Fruit fly (Drosophila melanogaster) whole organism, embryonic: ENCODE measurements around the gene Fmr1.

ENCODE experiments used
- CG10274 ChIP-seq: fragments of 200-800 bp; sonication (Bioruptor generic); optimal IDR thresholded peaks from 3 replicates; lab custom pipeline; 2017; ENCODE audit warnings: missing biosample characterization, mild to moderate bottlenecking, missing genetic modification characterization
- CG11247 ChIP-seq: fragments of 200-800 bp; sonication (Bioruptor generic); IDR thresholded peaks from 2 replicates; pipeline ENCODE4 v1.3.6; 2022; ENCODE audit warnings: missing biosample characterization, missing genetic modification characterization
- CG12769 ChIP-seq: fragments of 200-800 bp; sonication (Bioruptor generic); optimal IDR thresholded peaks from 2 replicates; lab custom pipeline; 2019; ENCODE audit warnings: missing biosample characterization, mild to moderate bottlenecking, missing genetic modification characterization, moderate library complexity
- CG13287 ChIP-seq: fragments of 200-800 bp; sonication (Bioruptor generic); IDR thresholded peaks from 2 replicates; pipeline ENCODE4 v1.3.6; 2022; ENCODE audit warnings: missing biosample characterization, missing genetic modification characterization; ENCODE audit not compliant: partially characterized antibody
- CG13624 ChIP-seq: fragments of 200-800 bp; sonication (Bioruptor generic); optimal IDR thresholded peaks from 2 replicates; lab custom pipeline; 2016; ENCODE audit warnings: missing biosample characterization, missing genetic modification characterization
- CG14441 ChIP-seq: fragments of 200-800 bp; sonication (Bioruptor generic); IDR thresholded peaks from 2 replicates; pipeline ENCODE4 v1.3.6; 2022; ENCODE audit warnings: missing biosample characterization, missing genetic modification characterization
- CG15073 ChIP-seq: fragments of 200-800 bp; sonication (Bioruptor generic); optimal IDR thresholded peaks from 2 replicates; lab custom pipeline; 2016; ENCODE audit warnings: missing biosample characterization, missing genetic modification characterization
- CG17912 ChIP-seq: fragments of 200-800 bp; sonication (Bioruptor generic); optimal IDR thresholded peaks from 2 replicates; lab custom pipeline; 2018; ENCODE audit warnings: missing biosample characterization, mild to moderate bottlenecking, missing genetic modification characterization
- CG2202 ChIP-seq: fragments of 200-800 bp; sonication (Bioruptor generic); optimal IDR thresholded peaks from 2 replicates; lab custom pipeline; 2018; ENCODE audit warnings: missing biosample characterization, mild to moderate bottlenecking, missing genetic modification characterization
- CG30403 ChIP-seq: fragments of 200-800 bp; sonication (Bioruptor generic); optimal IDR thresholded peaks from 3 replicates; lab custom pipeline; 2016; ENCODE audit warnings: missing biosample characterization, missing genetic modification characterization
- CG31365 ChIP-seq: fragments of 200-800 bp; sonication (Bioruptor generic); optimal IDR thresholded peaks from 2 replicates; lab custom pipeline; 2018; ENCODE audit warnings: missing biosample characterization, mild to moderate bottlenecking, missing genetic modification characterization
- CG33557 ChIP-seq: fragments of 200-800 bp; sonication (Bioruptor generic); optimal IDR thresholded peaks from 2 replicates; lab custom pipeline; 2019; ENCODE audit warnings: missing biosample characterization, mild to moderate bottlenecking, missing genetic modification characterization, moderate library complexity
- CG34224 ChIP-seq: fragments of 200-800 bp; sonication (Bioruptor generic); IDR thresholded peaks from 3 replicates; pipeline ENCODE4 v1.3.6; 2022; ENCODE audit warnings: missing biosample characterization, missing genetic modification characterization; ENCODE audit not compliant: partially characterized antibody
- CG34376 ChIP-seq: fragments of 200-800 bp; sonication (Bioruptor generic); optimal IDR thresholded peaks from 2 replicates; lab custom pipeline; 2018; ENCODE audit warnings: missing biosample characterization, mild to moderate bottlenecking, missing genetic modification characterization
- CG6854 ChIP-seq: fragments of 200-800 bp; sonication (Bioruptor generic); optimal IDR thresholded peaks from 3 replicates; lab custom pipeline; 2017; ENCODE audit warnings: missing biosample characterization, mild to moderate bottlenecking, missing genetic modification characterization
- CG7372 ChIP-seq: fragments of 200-800 bp; sonication (Bioruptor generic); IDR thresholded peaks from 2 replicates; pipeline ENCODE4 v1.3.6; 2022; ENCODE audit warnings: missing biosample characterization, missing genetic modification characterization
- CG7839 ChIP-seq: fragments of 200-800 bp; sonication (Bioruptor generic); optimal IDR thresholded peaks from 3 replicates; lab custom pipeline; 2018; ENCODE audit warnings: missing biosample characterization, mild to moderate bottlenecking, missing genetic modification characterization, moderate library complexity
- CG9727 ChIP-seq: fragments of 200-800 bp; sonication (Bioruptor generic); optimal IDR thresholded peaks from 3 replicates; lab custom pipeline; 2017; ENCODE audit warnings: missing biosample characterization, mild to moderate bottlenecking, missing genetic modification characterization
- CG9876 ChIP-seq: fragments of 200-800 bp; sonication (Bioruptor generic); optimal IDR thresholded peaks from 2 replicates; lab custom pipeline; 2016; ENCODE audit warnings: missing biosample characterization, missing genetic modification characterization
- Deaf1 ChIP-seq: fragments of 200-800 bp; optimal IDR thresholded peaks from 3 replicates; lab custom pipeline; 2019; ENCODE audit warnings: missing biosample characterization, mild to moderate bottlenecking, missing genetic modification characterization, moderate library complexity
- Dll ChIP-seq: fragments of 200-800 bp; sonication (Bioruptor generic); IDR thresholded peaks from 4 replicates; pipeline ENCODE4 v1.3.6; 2022; ENCODE audit warnings: missing biosample characterization, missing genetic modification characterization; ENCODE audit not compliant: partially characterized antibody
- ERR ChIP-seq: fragments of 200-800 bp; sonication (Bioruptor generic); optimal IDR thresholded peaks from 2 replicates; lab custom pipeline; 2016; ENCODE audit warnings: missing biosample characterization, missing genetic modification characterization
- Ets97D ChIP-seq: fragments of 200-800 bp; sonication (Bioruptor generic); optimal IDR thresholded peaks from 3 replicates; lab custom pipeline; 2016; ENCODE audit warnings: missing biosample characterization, missing genetic modification characterization
- Gsc ChIP-seq: fragments of 200-800 bp; sonication (Bioruptor generic); IDR thresholded peaks from 2 replicates; pipeline ENCODE4 v1.3.6; 2022; ENCODE audit warnings: missing biosample characterization, missing genetic modification characterization
- MTF-1 ChIP-seq: fragments of 200-800 bp; sonication (Bioruptor generic); optimal IDR thresholded peaks from 2 replicates; lab custom pipeline; 2018; ENCODE audit warnings: missing biosample characterization, mild to moderate bottlenecking, missing genetic modification characterization, borderline replicate concordance
- Mes4 ChIP-seq: fragments of 200-800 bp; sonication (Bioruptor generic); optimal IDR thresholded peaks from 2 replicates; lab custom pipeline; 2016; ENCODE audit warnings: missing biosample characterization, missing genetic modification characterization
- NFAT ChIP-seq: fragments of 200-800 bp; sonication (Bioruptor generic); IDR thresholded peaks from 2 replicates; pipeline ENCODE4 v1.3.6; 2022; ENCODE audit warnings: missing biosample characterization, missing genetic modification characterization
- Oaz ChIP-seq: fragments of 200-800 bp; sonication (Bioruptor generic); IDR thresholded peaks from 2 replicates; pipeline ENCODE4 v1.3.6; 2022; ENCODE audit warnings: missing biosample characterization, missing genetic modification characterization
- Scr ChIP-seq: fragments of 200-800 bp; sonication (Bioruptor generic); IDR thresholded peaks from 2 replicates; pipeline ENCODE4 v1.3.6; 2022; ENCODE audit warnings: missing biosample characterization, missing genetic modification characterization; ENCODE audit not compliant: partially characterized antibody
- Spps ChIP-seq: fragments of 200-800 bp; sonication (Bioruptor generic); optimal IDR thresholded peaks from 2 replicates; lab custom pipeline; 2018; ENCODE audit warnings: missing biosample characterization, mild to moderate bottlenecking, missing genetic modification characterization
- ac ChIP-seq: fragments of 200-800 bp; sonication (Bioruptor generic); optimal IDR thresholded peaks from 3 replicates; lab custom pipeline; 2017; ENCODE audit warnings: missing biosample characterization, mild to moderate bottlenecking, missing genetic modification characterization
- bab2 ChIP-seq: fragments of 200-800 bp; sonication (Bioruptor generic); optimal IDR thresholded peaks from 2 replicates; lab custom pipeline; 2016; ENCODE audit warnings: missing biosample characterization, missing genetic modification characterization
- cg ChIP-seq: fragments of 200-800 bp; sonication (Bioruptor generic); optimal IDR thresholded peaks from 3 replicates; lab custom pipeline; 2019; ENCODE audit warnings: missing biosample characterization, mild to moderate bottlenecking, missing genetic modification characterization, moderate library complexity
- dati ChIP-seq: fragments of 200-800 bp; sonication (Bioruptor generic); IDR thresholded peaks from 2 replicates; pipeline ENCODE4 v1.3.6; 2022; ENCODE audit warnings: missing biosample characterization, missing genetic modification characterization
- dmrt11E ChIP-seq: fragments of 200-800 bp; sonication (Bioruptor generic); optimal IDR thresholded peaks from 3 replicates; lab custom pipeline; 2018; ENCODE audit warnings: missing biosample characterization, mild to moderate bottlenecking, missing genetic modification characterization, moderate library complexity
- fd64A ChIP-seq: fragments of 200-800 bp; sonication (Bioruptor generic); optimal IDR thresholded peaks from 3 replicates; lab custom pipeline; 2018; ENCODE audit warnings: missing biosample characterization, mild to moderate bottlenecking, missing genetic modification characterization
- gem ChIP-seq: fragments of 200-800 bp; sonication (Bioruptor generic); optimal IDR thresholded peaks from 2 replicates; lab custom pipeline; 2019; ENCODE audit warnings: missing biosample characterization, mild to moderate bottlenecking, missing genetic modification characterization, moderate library complexity
- hb ChIP-seq: fragments of 200-800 bp; sonication (Bioruptor generic); IDR thresholded peaks from 3 replicates; pipeline ENCODE4 v1.3.6; 2022; ENCODE audit warnings: missing biosample characterization, missing genetic modification characterization; ENCODE audit not compliant: partially characterized antibody
- inv ChIP-seq: fragments of 200-800 bp; sonication (Bioruptor generic); IDR thresholded peaks from 2 replicates; pipeline ENCODE4 v1.3.6; 2022; ENCODE audit warnings: missing biosample characterization, missing genetic modification characterization; ENCODE audit not compliant: partially characterized antibody
- luna ChIP-seq: fragments of 200-800 bp; sonication (Bioruptor generic); optimal IDR thresholded peaks from 2 replicates; lab custom pipeline; 2016; ENCODE audit warnings: missing biosample characterization, missing genetic modification characterization
- row ChIP-seq: fragments of 200-800 bp; sonication (Bioruptor generic); IDR thresholded peaks from 3 replicates; pipeline ENCODE4 v1.3.6; 2022; ENCODE audit warnings: missing biosample characterization, missing genetic modification characterization
- scrt ChIP-seq: fragments of 200-800 bp; sonication (Bioruptor generic); optimal IDR thresholded peaks from 2 replicates; lab custom pipeline; 2018; ENCODE audit warnings: missing biosample characterization, mild to moderate bottlenecking, missing genetic modification characterization, moderate library complexity
- seq ChIP-seq: fragments of 200-800 bp; sonication (Bioruptor generic); IDR thresholded peaks from 2 replicates; pipeline ENCODE4 v1.3.6; 2022; ENCODE audit warnings: missing biosample characterization, missing genetic modification characterization
- sisA ChIP-seq: fragments of 200-800 bp; sonication (Bioruptor generic); IDR thresholded peaks from 2 replicates; pipeline ENCODE4 v1.3.6; 2022; ENCODE audit warnings: missing biosample characterization, missing genetic modification characterization
- slou ChIP-seq: fragments of 200-800 bp; sonication (Bioruptor generic); optimal IDR thresholded peaks from 3 replicates; lab custom pipeline; 2016; ENCODE audit warnings: missing biosample characterization, missing genetic modification characterization
- tio ChIP-seq: fragments of 200-800 bp; sonication (Bioruptor generic); optimal IDR thresholded peaks from 2 replicates; lab custom pipeline; 2017; ENCODE audit warnings: missing biosample characterization, missing genetic modification characterization, inconsistent platforms
- tll ChIP-seq, 2 experiments: fragments of 200-800 bp in 1 of 2; fragments of >200 bp in 1 of 2; sonication (Bioruptor generic) in 1 of 2; optimal IDR thresholded peaks; 2 replicates each; lab custom pipeline; 2017 to 2019; ENCODE audit warnings: missing biosample characterization in 2 of 2, missing genetic modification characterization in 2 of 2, mild to moderate bottlenecking in 1 of 2, moderate library complexity in 1 of 2
- tup ChIP-seq: fragments of 200-800 bp; sonication (Bioruptor generic); optimal IDR thresholded peaks from 2 replicates; lab custom pipeline; 2016; ENCODE audit warnings: missing biosample characterization, mild to moderate bottlenecking, missing genetic modification characterization, moderate library complexity
- unc-4 ChIP-seq: fragments of 200-800 bp; sonication (Bioruptor generic); IDR thresholded peaks from 2 replicates; pipeline ENCODE4 v1.3.6; 2022; ENCODE audit warnings: missing biosample characterization, missing genetic modification characterization; ENCODE audit not compliant: partially characterized antibody
- vvl ChIP-seq: fragments of 200-800 bp; sonication (Bioruptor generic); IDR thresholded peaks from 2 replicates; pipeline ENCODE4 v1.3.6; 2022; ENCODE audit warnings: missing biosample characterization, missing genetic modification characterization
- yki ChIP-seq: fragments of >200 bp; optimal IDR thresholded peaks from 3 replicates; lab custom pipeline; 2018

The Fmr1 gene

DNA sequence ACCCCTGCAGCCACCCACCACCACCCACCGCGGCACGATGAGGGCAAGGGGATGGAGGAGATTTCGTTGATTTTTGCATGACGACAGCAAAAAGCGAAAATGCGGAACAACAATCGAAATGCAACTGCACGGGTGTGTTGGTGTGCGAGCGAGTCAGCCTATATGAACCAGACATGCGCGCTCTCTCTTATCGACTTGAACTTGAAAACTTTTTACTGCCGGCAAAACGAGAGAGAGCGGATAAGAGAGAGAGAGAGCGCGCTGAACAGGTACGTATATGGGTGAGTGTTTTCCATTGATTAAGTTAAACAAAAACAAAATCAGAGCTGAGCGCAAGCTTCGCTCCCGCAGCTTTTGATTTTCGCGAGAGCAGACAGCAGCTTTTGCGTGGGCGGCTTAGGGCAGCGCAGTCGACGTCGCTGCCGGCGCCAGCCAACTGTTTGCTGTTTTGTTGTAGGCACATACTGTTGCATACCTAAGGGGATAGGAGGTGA is 20.7 kb downstream of the Fmr1 start (continued):
- TF ChIP-seq Scr (GFP tag; lab: Robert Waterston, UW) (no peak), vvl (0 out of 2 replicates have a peak, but pooled peaks have one; percentile 5), CG13624 (GFP tag; lab: Kevin White, UChicago) (no peak), tup (no peak), CG33557 (GFP tag; lab: Kevin White, UChicago) (no peak), sisA (no peak), unc-4 (peak; percentile 47), slou (GFP tag; lab: Kevin White, UChicago) (no peak), inv (GFP tag; lab: Robert Waterston, UW) (no peak), CG7372 (GFP tag; lab: Robert Waterston, UW) (no peak), CG11247 (no peak), CG7839 (tag; lab: Kevin White, UChicago) (no peak), tll (GFP tag; optimal IDR thresholded peaks at IDR 0.05; lab: Kevin White, UChicago) (no peak), MTF-1 (GFP tag; lab: Kevin White, UChicago) (no peak), Ets97D (GFP tag; lab: Kevin White, UChicago) (no peak), row (GFP tag; lab: Robert Waterston, UW) (no peak), CG6854 (GFP tag; lab: Kevin White, UChicago) (no peak), ERR (GFP tag; lab: Kevin White, UChicago) (peak; percentile 31), tio (GFP tag; lab: Kevin White, UChicago) (no peak), Mes4 (GFP tag; lab: Kevin White, UChicago) (no peak), hb (GFP tag; lab: Robert Waterston, UW) (no peak), scrt (peak; percentile 70), CG9876 (GFP tag; lab: Kevin White, UChicago) (no peak), CG13287 (GFP tag; lab: Robert Waterston, UW) (peak; percentile 71), cg (GFP tag; lab: Kevin White, UChicago) (peak; percentile 78), gem (no peak), Dll (GFP tag; lab: Robert Waterston, UW) (no peak), yki (lab: Kevin White, UChicago) (peak; percentile 32), CG17912 (GFP tag; lab: Kevin White, UChicago) (no peak), CG31365 (tag; lab: Kevin White, UChicago) (no peak), CG10274 (GFP tag; lab: Kevin White, UChicago) (no peak), luna (GFP tag; lab: Kevin White, UChicago) (no peak), CG2202 (tag; lab: Kevin White, UChicago) (no peak), Oaz (GFP tag; lab: Robert Waterston, UW) (no peak), CG15073 (GFP tag; lab: Kevin White, UChicago) (no peak), bab2 (GFP tag; lab: Kevin White, UChicago) (no peak), CG30403 (GFP tag; lab: Kevin White, UChicago) (no peak), dmrt11E (no peak), CG34376 (GFP tag; lab: Kevin White, UChicago) (no peak), CG14441 (no peak), ac (GFP tag; lab: Kevin White, UChicago) (no peak), CG9727 (no peak), CG34224 (GFP tag; lab: Robert Waterston, UW) (peak; percentile 65; the same call in 2 of the 3 replicates), Gsc (GFP tag; lab: Robert Waterston, UW) (no peak), fd64A (no peak), Deaf1 (tag; lab: Kevin White, UChicago) (peak; percentile 3), Spps (no peak), dati (GFP tag; lab: Robert Waterston, UW) (no peak), seq (GFP tag; lab: Robert Waterston, UW) (0 out of 2 replicates have a peak, but pooled peaks have one; percentile 17), CG12769 (tag; lab: Kevin White, UChicago) (peak; percentile 17), NFAT (no peak)
